Fruit fly (Drosophila melanogaster): ENCODE results near the gene SkpE.

Gene SkpE

DNA sequence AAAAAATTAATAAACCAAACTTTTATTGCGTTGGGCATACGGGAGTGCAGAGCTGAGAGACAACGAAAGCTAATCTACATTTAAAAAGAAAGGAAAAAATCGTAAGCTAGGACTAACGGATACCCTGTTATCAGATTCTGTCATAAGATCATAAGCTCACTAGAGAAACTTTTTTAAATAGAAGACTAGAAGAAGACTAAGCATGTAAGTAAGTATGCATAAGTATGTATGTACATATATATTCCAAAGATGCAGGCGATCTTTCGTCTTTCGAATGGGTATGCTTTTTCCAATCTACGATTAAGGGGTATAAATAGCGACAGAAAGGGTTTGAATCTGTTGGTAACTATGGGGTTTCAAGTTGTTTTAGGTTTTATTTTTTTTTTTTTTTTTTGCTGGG, 39.0 kb downstream of the SkpE start:
- TF ChIP-seq CG9948 (tag; optimal IDR thresholded peaks at IDR 0.05) (peak; percentile 50), CG34367 (tag; optimal IDR thresholded peaks at IDR 0.05) (peak; percentile 38), CG17806 (tag; optimal IDR thresholded peaks at IDR 0.05) (peak; percentile 47), CG8159 (tag; optimal IDR thresholded peaks at IDR 0.05) (peak; percentile 42), Snoo (tag; optimal IDR thresholded peaks at IDR 0.05) (no peak), CG14655 (GFP tag; optimal IDR thresholded peaks at IDR 0.05) (peak; percentile 27), Pif1A (GFP tag; optimal IDR thresholded peaks at IDR 0.05) (peak; percentile 18), Ets98B (GFP tag; IDR thresholded peaks at IDR 0.05) (no peak), CG10348 (GFP tag; IDR thresholded peaks at IDR 0.05) (no peak), CG4496 (GFP tag; IDR thresholded peaks at IDR 0.05) (0 out of 3 replicates have a peak, but pooled peaks have one; percentile 27), CG13204 (GFP tag; optimal IDR thresholded peaks at IDR 0.05) (no peak), EcR (GFP tag; optimal IDR thresholded peaks at IDR 0.05) (no peak), CG15710 (tag; optimal IDR thresholded peaks at IDR 0.05) (peak; percentile 46), CG12605 (GFP tag; IDR thresholded peaks at IDR 0.05) (peak; percentile 15; the same call in 1 of the 2 replicates), CG8301 (tag; optimal IDR thresholded peaks at IDR 0.05) (peak; percentile 1)

DNA sequence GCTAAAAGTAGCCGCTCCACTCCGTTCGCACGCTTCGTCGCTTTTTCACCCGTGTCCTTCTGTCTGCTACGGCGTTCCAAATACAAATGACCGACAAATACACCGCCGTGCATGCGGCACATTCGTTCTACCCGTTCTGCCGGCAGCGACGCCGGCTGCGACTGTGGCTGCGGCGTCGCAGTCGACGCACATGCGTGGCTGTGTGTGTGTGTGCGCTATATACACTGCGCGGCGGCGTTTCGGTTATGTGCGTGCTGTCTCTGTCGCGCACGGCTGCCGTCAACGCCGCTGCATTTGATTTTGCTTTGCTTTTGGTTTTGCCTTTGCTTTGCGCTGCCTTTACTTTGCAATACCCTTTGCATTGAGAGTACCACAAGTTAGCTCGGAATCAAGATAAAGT, 40.4 kb downstream of the SkpE start, which contains the start of gene zld:
zld (minus strand) TSS at position 92 of the 400 bp plus-strand sequence.
- TF ChIP-seq CG13204 (GFP tag; optimal IDR thresholded peaks at IDR 0.05) (peak; percentile 81), CG4496 (GFP tag; IDR thresholded peaks at IDR 0.05) (peak; percentile 56; the same call in 2 of the 3 replicates), fd96Ca (GFP tag; IDR thresholded peaks at IDR 0.05) (no peak), CG15710 (tag; optimal IDR thresholded peaks at IDR 0.05) (no peak)

DNA sequence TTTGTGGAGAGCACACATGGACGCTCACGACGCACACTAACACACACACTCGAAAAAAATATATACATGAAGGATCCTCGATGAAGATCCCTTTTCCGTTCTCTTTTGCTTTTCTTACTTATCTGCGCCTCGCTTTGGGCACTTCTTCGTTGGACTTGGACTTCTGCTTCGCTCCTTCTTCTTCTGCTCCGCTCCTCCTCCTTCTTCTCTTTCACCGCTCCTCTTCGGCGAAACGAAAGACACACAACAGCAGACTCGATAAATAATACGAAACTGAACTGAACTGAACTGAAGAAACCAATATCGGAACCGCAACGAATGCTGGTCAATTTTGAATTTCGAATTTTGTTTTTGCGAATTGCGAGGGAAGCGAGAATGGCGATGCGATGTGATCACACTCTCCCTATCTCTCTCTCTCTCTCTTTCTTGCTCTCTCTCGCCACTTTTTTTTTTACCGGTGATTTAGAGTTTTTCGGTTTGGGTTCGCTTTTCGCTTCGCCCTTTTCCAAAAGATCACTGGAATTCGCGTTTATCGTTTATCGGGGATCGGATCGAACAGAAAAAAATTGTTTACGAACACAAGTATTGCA, 41.0 kb downstream of the SkpE start:
- TF ChIP-seq CG10348 (GFP tag; IDR thresholded peaks at IDR 0.05): no peak
- no peak for TF ChIP-seq CG15710 (tag; optimal IDR thresholded peaks at IDR 0.05)
- TF ChIP-seq gl (tag; optimal IDR thresholded peaks at IDR 0.05): no peak
- no peak for TF ChIP-seq CG13204 (GFP tag; optimal IDR thresholded peaks at IDR 0.05)
- TF ChIP-seq CG8159 (tag; optimal IDR thresholded peaks at IDR 0.05): no peak
- TF ChIP-seq CG14655 (GFP tag; optimal IDR thresholded peaks at IDR 0.05): no peak
- no peak for TF ChIP-seq Snoo (tag; optimal IDR thresholded peaks at IDR 0.05)
- TF ChIP-seq CG4496 (GFP tag; IDR thresholded peaks at IDR 0.05): no peak
- no peak for TF ChIP-seq CG8301 (tag; optimal IDR thresholded peaks at IDR 0.05)
- no peak for TF ChIP-seq EcR (GFP tag; optimal IDR thresholded peaks at IDR 0.05)
- no peak for TF ChIP-seq CG17806 (tag; optimal IDR thresholded peaks at IDR 0.05)
- no peak for TF ChIP-seq CG32121 (GFP tag; IDR thresholded peaks at IDR 0.05)
- TF ChIP-seq rn (GFP tag; IDR thresholded peaks at IDR 0.05): no peak
- no peak for TF ChIP-seq Pif1B (GFP tag; optimal IDR thresholded peaks at IDR 0.05)
- no peak for TF ChIP-seq CG34367 (tag; optimal IDR thresholded peaks at IDR 0.05)
- TF ChIP-seq Ets98B (GFP tag; IDR thresholded peaks at IDR 0.05): no peak

DNA sequence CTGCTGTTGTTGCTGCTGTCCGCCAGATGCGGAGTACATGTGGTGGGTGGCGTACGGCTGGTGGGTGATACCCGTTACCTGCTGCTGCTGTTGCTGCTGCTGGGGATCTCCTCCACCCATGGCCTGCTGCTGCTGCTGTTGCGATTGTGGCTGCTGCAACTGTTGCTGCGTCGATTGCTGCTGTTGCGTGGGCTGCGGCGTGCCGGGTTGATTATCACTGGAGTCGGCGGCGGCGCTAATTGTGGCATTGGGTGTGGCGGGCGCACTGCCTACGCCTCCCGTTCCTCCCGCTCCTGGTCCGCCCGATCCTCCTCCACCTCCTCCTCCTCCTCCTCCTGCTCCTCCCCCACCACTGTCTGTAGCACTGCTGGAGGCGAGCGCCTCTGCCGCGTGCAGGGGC, 42.0 kb downstream of the SkpE start:
- TF ChIP-seq D1 (tag; optimal IDR thresholded peaks at IDR 0.05) (no peak), CG34367 (tag; optimal IDR thresholded peaks at IDR 0.05) (no peak), fd96Ca (GFP tag; IDR thresholded peaks at IDR 0.05) (no peak), Snoo (tag; optimal IDR thresholded peaks at IDR 0.05) (no peak), CG10348 (GFP tag; IDR thresholded peaks at IDR 0.05) (no peak), CG17806 (tag; optimal IDR thresholded peaks at IDR 0.05) (no peak), Pif1B (GFP tag; optimal IDR thresholded peaks at IDR 0.05) (no peak), gl (tag; optimal IDR thresholded peaks at IDR 0.05) (no peak), EcR (GFP tag; optimal IDR thresholded peaks at IDR 0.05) (no peak)

DNA sequence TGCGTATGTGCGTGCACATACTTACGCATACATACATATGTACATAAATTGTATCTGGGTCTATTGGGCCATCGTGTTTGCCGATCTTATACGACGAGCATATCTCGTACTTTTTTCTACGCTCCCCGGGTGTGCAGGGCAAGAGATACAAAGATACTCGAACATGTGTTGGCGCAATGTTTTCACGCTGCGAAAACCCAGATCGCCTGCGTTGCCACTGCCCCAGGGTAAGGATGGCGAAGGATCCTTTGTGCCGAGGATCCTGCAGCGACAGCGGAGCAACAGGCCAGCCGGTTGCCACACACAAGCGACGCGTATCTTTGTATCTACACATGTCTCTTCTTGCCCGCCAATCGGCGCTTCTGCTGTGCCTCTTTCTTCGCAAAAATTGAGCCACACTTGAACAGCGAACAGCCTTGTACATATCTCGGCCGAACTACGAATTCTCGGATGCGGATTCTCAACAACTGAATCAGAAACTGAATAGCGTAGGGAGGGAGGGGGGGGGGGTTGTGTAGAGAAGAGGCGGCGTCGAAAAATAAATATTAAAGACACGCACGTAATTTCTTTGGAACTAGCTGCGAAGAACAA, 48.7 kb downstream of the SkpE start:
- TF ChIP-seq Snoo (tag; optimal IDR thresholded peaks at IDR 0.05) (no peak), CG8301 (tag; optimal IDR thresholded peaks at IDR 0.05) (no peak), CG10348 (GFP tag; IDR thresholded peaks at IDR 0.05) (no peak), Pif1A (GFP tag; optimal IDR thresholded peaks at IDR 0.05) (no peak), fd96Ca (GFP tag; IDR thresholded peaks at IDR 0.05) (no peak), CG14655 (GFP tag; optimal IDR thresholded peaks at IDR 0.05) (no peak), Ets98B (GFP tag; IDR thresholded peaks at IDR 0.05) (no peak), rn (GFP tag; IDR thresholded peaks at IDR 0.05) (no peak), CG8159 (tag; optimal IDR thresholded peaks at IDR 0.05) (no peak), CG13204 (GFP tag; optimal IDR thresholded peaks at IDR 0.05) (no peak), CG12605 (GFP tag; IDR thresholded peaks at IDR 0.05) (no peak), CG15710 (tag; optimal IDR thresholded peaks at IDR 0.05) (no peak), CG34367 (tag; optimal IDR thresholded peaks at IDR 0.05) (no peak), EcR (GFP tag; optimal IDR thresholded peaks at IDR 0.05) (no peak)
